Fruit fly (Drosophila melanogaster) whole organism, embryonic: Measurements from ENCODE around the gene CG4364.

Experiments
- Antp ChIP-seq: fragments of 200-800 bp; sonication (Bioruptor generic); optimal IDR thresholded peaks from 3 replicates; lab custom pipeline; 2016; ENCODE audit warnings: missing biosample characterization, missing genetic modification characterization
- Blimp-1 ChIP-seq: fragments of 200-800 bp; sonication (Bioruptor generic); optimal IDR thresholded peaks from 3 replicates; lab custom pipeline; 2018; ENCODE audit warnings: missing biosample characterization, missing genetic modification characterization, mild to moderate bottlenecking, moderate library complexity, missing genetic modification reagents
- Bteb2 ChIP-seq: fragments of 200-800 bp; sonication (Bioruptor generic); optimal IDR thresholded peaks from 2 replicates; lab custom pipeline; 2016; ENCODE audit warnings: missing biosample characterization, missing genetic modification characterization
- C15 ChIP-seq: fragments of 200-800 bp; sonication (Bioruptor generic); IDR thresholded peaks from 3 replicates; pipeline ENCODE4 v1.3.6; 2022; ENCODE audit warnings: missing biosample characterization, missing genetic modification characterization
- CG11093 ChIP-seq: fragments of 200-800 bp; sonication (Bioruptor generic); IDR thresholded peaks from 3 replicates; pipeline ENCODE4 v1.3.6; 2022; ENCODE audit warnings: missing biosample characterization, missing genetic modification characterization
- CG12299 ChIP-seq: fragments of 200-800 bp; sonication (Bioruptor generic); optimal IDR thresholded peaks from 2 replicates; lab custom pipeline; 2018; ENCODE audit warnings: missing biosample characterization, mild to moderate bottlenecking, missing genetic modification characterization
- CG12391 ChIP-seq: fragments of 200-800 bp; sonication (Bioruptor generic); optimal IDR thresholded peaks from 3 replicates; lab custom pipeline; 2018; ENCODE audit warnings: missing biosample characterization, mild to moderate bottlenecking, missing genetic modification characterization, moderate library complexity
- CG13624 ChIP-seq: fragments of 200-800 bp; sonication (Bioruptor generic); optimal IDR thresholded peaks from 2 replicates; lab custom pipeline; 2016; ENCODE audit warnings: missing biosample characterization, missing genetic modification characterization
- CG17328 ChIP-seq: fragments of 200-800 bp; sonication (Bioruptor generic); IDR thresholded peaks from 2 replicates; pipeline ENCODE4 v1.3.6; 2022; ENCODE audit warnings: missing biosample characterization, missing genetic modification characterization
- CG17361 ChIP-seq: fragments of 200-800 bp; sonication (Bioruptor generic); IDR thresholded peaks from 3 replicates; pipeline ENCODE4 v1.3.6; 2022; ENCODE audit warnings: missing biosample characterization, missing genetic modification characterization
- CG30431 ChIP-seq: fragments of 200-800 bp; sonication (Bioruptor generic); optimal IDR thresholded peaks from 2 replicates; lab custom pipeline; 2017; ENCODE audit warnings: missing biosample characterization, missing genetic modification characterization
- CG32767 ChIP-seq: fragments of 200-800 bp; sonication (Bioruptor generic); IDR thresholded peaks from 2 replicates; pipeline ENCODE4 v1.3.6; 2022; ENCODE audit warnings: missing biosample characterization, missing genetic modification characterization
- CG4820 ChIP-seq: fragments of 200-800 bp; sonication (Bioruptor generic); optimal IDR thresholded peaks from 3 replicates; lab custom pipeline; 2016; ENCODE audit warnings: missing biosample characterization, missing genetic modification characterization
- CG6765 ChIP-seq: fragments of 200-800 bp; sonication (Bioruptor generic); optimal IDR thresholded peaks from 3 replicates; lab custom pipeline; 2017; ENCODE audit warnings: missing biosample characterization, mild to moderate bottlenecking, missing genetic modification characterization
- CG7839 ChIP-seq: fragments of 200-800 bp; sonication (Bioruptor generic); optimal IDR thresholded peaks from 3 replicates; lab custom pipeline; 2018; ENCODE audit warnings: missing biosample characterization, mild to moderate bottlenecking, missing genetic modification characterization, moderate library complexity
- CG9215 ChIP-seq: fragments of 200-800 bp; sonication (Bioruptor generic); IDR thresholded peaks from 2 replicates; pipeline ENCODE4 v1.3.6; 2022; ENCODE audit warnings: missing biosample characterization, missing genetic modification characterization
- Doc3 ChIP-seq: fragments of 200-800 bp; sonication (Bioruptor generic); IDR thresholded peaks from 3 replicates; pipeline ENCODE4 v1.3.6; 2022; ENCODE audit warnings: missing biosample characterization, missing genetic modification characterization; ENCODE audit not compliant: partially characterized antibody
- H15 ChIP-seq: fragments of 200-800 bp; sonication (Bioruptor generic); IDR thresholded peaks from 3 replicates; pipeline ENCODE4 v1.3.6; 2022; ENCODE audit warnings: missing biosample characterization, missing genetic modification characterization
- HHEX ChIP-seq: fragments of 200-800 bp; sonication (Bioruptor generic); optimal IDR thresholded peaks from 3 replicates; lab custom pipeline; 2017; ENCODE audit warnings: missing biosample characterization, mild to moderate bottlenecking, missing genetic modification characterization, missing genetic modification reagents
- Hsf ChIP-seq: fragments of 200-800 bp; sonication (Bioruptor generic); optimal IDR thresholded peaks from 3 replicates; lab custom pipeline; 2016; ENCODE audit warnings: missing biosample characterization, missing genetic modification characterization
- Rfx ChIP-seq: fragments of 200-800 bp; sonication (Bioruptor generic); IDR thresholded peaks from 2 replicates; pipeline ENCODE4 v1.3.6; 2022; ENCODE audit warnings: missing biosample characterization, missing genetic modification characterization
- Sox100B ChIP-seq: fragments of 200-800 bp; sonication (Bioruptor generic); optimal IDR thresholded peaks from 3 replicates; lab custom pipeline; 2018; ENCODE audit warnings: missing biosample characterization, mild to moderate bottlenecking, missing genetic modification characterization
- Sox102F ChIP-seq: fragments of 200-800 bp; sonication (Bioruptor generic); optimal IDR thresholded peaks from 2 replicates; lab custom pipeline; 2018; ENCODE audit warnings: missing biosample characterization, mild to moderate bottlenecking, missing genetic modification characterization, moderate library complexity
- Taf1 ChIP-seq: fragments of 200-800 bp; sonication (Bioruptor generic); IDR thresholded peaks from 2 replicates; pipeline ENCODE4 v1.3.6; 2022; ENCODE audit warnings: missing biosample characterization, missing genetic modification characterization
- Tbp ChIP-seq: fragments of >200 bp; optimal IDR thresholded peaks from 2 replicates; lab custom pipeline; 2018; ENCODE audit warnings: missing biosample characterization, missing genetic modification characterization
- amos ChIP-seq: fragments of 200-800 bp; sonication (Bioruptor generic); IDR thresholded peaks from 2 replicates; pipeline ENCODE4 v1.3.6; 2022; ENCODE audit warnings: missing biosample characterization, missing genetic modification characterization; ENCODE audit not compliant: partially characterized antibody
- ap ChIP-seq: fragments of 200-800 bp; sonication (Bioruptor generic); IDR thresholded peaks from 2 replicates; pipeline ENCODE4 v1.3.6; 2022; ENCODE audit warnings: missing biosample characterization, missing genetic modification characterization
- bsh ChIP-seq, 2 experiments: fragments of 200-800 bp; sonication (Bioruptor generic); optimal IDR thresholded peaks; 2 replicates each; lab custom pipeline; 2017 to 2018; ENCODE audit warnings: mild to moderate bottlenecking in 2 of 2, missing biosample characterization in 2 of 2, missing genetic modification characterization in 2 of 2, moderate library complexity in 1 of 2
- ci ChIP-seq: fragments of 200-800 bp; sonication (Bioruptor generic); IDR thresholded peaks from 3 replicates; pipeline ENCODE4 v1.3.6; 2022; ENCODE audit warnings: missing biosample characterization, missing genetic modification characterization
- croc ChIP-seq: fragments of 200-800 bp; sonication (Bioruptor generic); conservative IDR thresholded peaks from 3 replicates; pipeline ENCODE4 v1.3.6; 2022; ENCODE audit warnings: missing biosample characterization, missing genetic modification characterization
- eyg ChIP-seq: fragments of 200-800 bp; sonication (Bioruptor generic); optimal IDR thresholded peaks from 3 replicates; lab custom pipeline; 2016; ENCODE audit warnings: missing biosample characterization, missing genetic modification characterization
- fd96Cb ChIP-seq: fragments of 200-800 bp; sonication (Bioruptor generic); optimal IDR thresholded peaks from 2 replicates; lab custom pipeline; 2018; ENCODE audit warnings: missing biosample characterization, mild to moderate bottlenecking, missing genetic modification characterization, moderate library complexity
- fru ChIP-seq: fragments of >200 bp; optimal IDR thresholded peaks from 2 replicates; lab custom pipeline; 2017
- ftz-f1 ChIP-seq: fragments of 200-800 bp; sonication (Bioruptor generic); optimal IDR thresholded peaks from 2 replicates; lab custom pipeline; 2016; ENCODE audit warnings: missing biosample characterization, missing genetic modification characterization
- gt ChIP-seq: fragments of 200-800 bp; sonication (Bioruptor generic); IDR thresholded peaks from 2 replicates; pipeline ENCODE4 v1.3.6; 2022; ENCODE audit warnings: missing biosample characterization, missing genetic modification characterization
- hb ChIP-seq: fragments of 200-800 bp; sonication (Bioruptor generic); IDR thresholded peaks from 3 replicates; pipeline ENCODE4 v1.3.6; 2022; ENCODE audit warnings: missing biosample characterization, missing genetic modification characterization; ENCODE audit not compliant: partially characterized antibody
- insv ChIP-seq, 2 experiments: fragments of 200-800 bp; sonication (Bioruptor generic); optimal IDR thresholded peaks; 3 replicates each; lab custom pipeline; 2016 to 2018; ENCODE audit warnings: missing biosample characterization in 2 of 2, missing genetic modification characterization in 2 of 2
- jing ChIP-seq: fragments of 200-800 bp; sonication (Bioruptor generic); optimal IDR thresholded peaks from 2 replicates; lab custom pipeline; 2018; ENCODE audit warnings: missing biosample characterization, mild to moderate bottlenecking, missing genetic modification characterization
- knrl ChIP-seq: fragments of 200-800 bp; sonication (Bioruptor generic); IDR thresholded peaks from 3 replicates; pipeline ENCODE4 v1.3.6; 2022; ENCODE audit warnings: missing biosample characterization, missing genetic modification characterization; ENCODE audit not compliant: partially characterized antibody
- mam ChIP-seq: fragments of 200-800 bp; sonication (Bioruptor generic); optimal IDR thresholded peaks from 3 replicates; lab custom pipeline; 2016; ENCODE audit warnings: missing biosample characterization, missing genetic modification characterization
- nerfin-1 ChIP-seq: fragments of 200-800 bp; sonication (Bioruptor generic); optimal IDR thresholded peaks from 3 replicates; lab custom pipeline; 2019; ENCODE audit warnings: missing biosample characterization, mild to moderate bottlenecking, missing genetic modification characterization, moderate library complexity
- onecut ChIP-seq: fragments of 200-800 bp; sonication (Bioruptor generic); IDR thresholded peaks from 2 replicates; pipeline ENCODE4 v1.3.6; 2022; ENCODE audit warnings: missing biosample characterization, missing genetic modification characterization
- ranshi ChIP-seq: fragments of 200-800 bp; sonication (Bioruptor generic); IDR thresholded peaks from 2 replicates; pipeline ENCODE4 v1.3.6; 2022; ENCODE audit warnings: missing biosample characterization, missing genetic modification characterization
- sens-2 ChIP-seq: fragments of 200-800 bp; sonication (Bioruptor generic); IDR thresholded peaks from 2 replicates; pipeline ENCODE4 v1.3.6; 2022; ENCODE audit warnings: missing biosample characterization, missing genetic modification characterization
- seq ChIP-seq: fragments of 200-800 bp; sonication (Bioruptor generic); IDR thresholded peaks from 2 replicates; pipeline ENCODE4 v1.3.6; 2022; ENCODE audit warnings: missing biosample characterization, missing genetic modification characterization
- tll ChIP-seq, 2 experiments: fragments of 200-800 bp in 1 of 2; fragments of >200 bp in 1 of 2; sonication (Bioruptor generic) in 1 of 2; optimal IDR thresholded peaks; 2 replicates each; lab custom pipeline; 2017 to 2019; ENCODE audit warnings: missing biosample characterization in 2 of 2, missing genetic modification characterization in 2 of 2, mild to moderate bottlenecking in 1 of 2, moderate library complexity in 1 of 2
- wdn ChIP-seq: fragments of 200-800 bp; sonication (Bioruptor generic); IDR thresholded peaks from 2 replicates; pipeline ENCODE4 v1.3.6; 2022; ENCODE audit warnings: missing biosample characterization, missing genetic modification characterization
- zfh1 ChIP-seq: fragments of 200-800 bp; sonication (Bioruptor generic); IDR thresholded peaks from 3 replicates; pipeline ENCODE4 v1.3.6; 2022; ENCODE audit warnings: missing biosample characterization, missing genetic modification characterization

Gene CG4364

DNA sequence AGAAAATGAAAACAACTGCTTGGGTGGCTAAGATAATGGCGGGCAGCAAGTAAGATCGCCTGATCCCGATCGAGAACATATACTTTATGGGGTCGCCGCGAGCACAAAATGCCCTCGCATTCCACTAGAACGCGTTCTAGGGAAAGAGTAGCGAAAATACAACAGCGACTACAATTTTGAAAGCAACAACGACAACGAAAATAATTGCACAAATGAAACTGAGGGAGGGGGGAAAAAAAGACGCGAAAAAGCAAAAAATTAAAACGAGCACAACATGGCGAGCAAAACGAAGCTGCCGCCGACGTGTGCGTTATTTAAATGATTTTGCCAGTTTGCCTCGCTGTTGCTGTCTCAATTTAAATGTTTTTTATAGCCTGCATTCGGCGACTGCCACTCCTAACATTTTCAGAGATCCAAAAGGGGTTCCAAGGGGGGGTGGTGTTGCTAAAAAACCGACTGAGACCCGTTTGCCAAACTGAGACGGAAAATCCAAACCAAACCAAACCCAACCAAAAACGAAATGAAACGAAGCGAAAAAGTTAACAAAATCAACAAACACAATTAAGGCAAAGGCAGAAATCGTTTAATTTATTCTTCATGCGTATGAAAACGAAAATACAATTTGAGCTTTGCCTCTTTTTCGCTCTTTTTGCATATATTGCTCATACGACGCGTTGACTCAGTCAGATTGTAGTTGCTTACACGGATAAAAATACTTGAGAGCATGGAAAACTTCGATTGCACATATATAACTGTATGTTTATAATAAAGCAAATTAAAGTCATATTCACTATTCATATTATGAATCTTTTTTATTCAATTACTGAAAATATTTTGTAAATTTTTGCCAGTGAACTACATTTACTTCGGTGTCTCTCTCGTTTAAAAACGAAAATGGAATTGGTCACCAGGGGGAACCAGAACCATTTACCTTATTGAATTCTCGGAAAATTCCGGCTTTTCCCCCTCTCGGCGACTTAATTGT is 18.4 kb downstream of the CG4364 start (continued):
- no peak for TF ChIP-seq nerfin-1
- peak; percentile 72; the same call in 2 of the 3 replicates for TF ChIP-seq H15 (GFP tag; lab: Robert Waterston, UW)
- peak; percentile 82 for TF ChIP-seq ranshi (GFP tag; lab: Robert Waterston, UW)
- peak; percentile 57 for TF ChIP-seq Taf1
- TF ChIP-seq croc (GFP tag; lab: Robert Waterston, UW) = no peak
- no peak for TF ChIP-seq eyg (GFP tag; lab: Kevin White, UChicago)
- no peak for TF ChIP-seq CG12299 (tag; lab: Kevin White, UChicago)
- TF ChIP-seq amos = no peak
- TF ChIP-seq fd96Cb (tag; lab: Kevin White, UChicago) = peak; percentile 25
- TF ChIP-seq CG7839 (tag; lab: Kevin White, UChicago) = peak; percentile 71
- TF ChIP-seq seq (GFP tag; lab: Robert Waterston, UW) = peak; percentile 82
- TF ChIP-seq CG4820 = peak; percentile 19
- peak; percentile 50; the same call in 1 of the 3 replicates for TF ChIP-seq CG11093 (GFP tag; lab: Robert Waterston, UW)
- TF ChIP-seq CG30431 (GFP tag; lab: Kevin White, UChicago) = no peak
- peak; percentile 45 for TF ChIP-seq mam (GFP tag; lab: Kevin White, UChicago)
- TF ChIP-seq Doc3 (GFP tag; lab: Robert Waterston, UW) = no peak
- TF ChIP-seq onecut = no peak
- peak; percentile 69 for TF ChIP-seq ci
- peak; percentile 60 for TF ChIP-seq HHEX (GFP tag; lab: Kevin White, UChicago)
- TF ChIP-seq Bteb2 (GFP tag; lab: Kevin White, UChicago) = peak; percentile 26
- no peak for TF ChIP-seq gt (GFP tag; lab: Robert Waterston, UW)
- no peak for TF ChIP-seq insv (GFP tag; optimal IDR thresholded peaks at IDR 0.05; lab: Kevin White, UChicago)
- peak; percentile 68 for TF ChIP-seq CG17328 (GFP tag; lab: Robert Waterston, UW)
- TF ChIP-seq Sox100B (GFP tag; lab: Kevin White, UChicago) = peak; percentile 40
- TF ChIP-seq Sox102F (GFP tag; lab: Kevin White, UChicago) = peak; percentile 63
- peak; percentile 81 for TF ChIP-seq wdn (GFP tag; lab: Robert Waterston, UW)
- TF ChIP-seq CG9215 (GFP tag; lab: Robert Waterston, UW) = no peak; the same call in none of the 2 replicates
- TF ChIP-seq fru (lab: Kevin White, UChicago) = no peak
- TF ChIP-seq ftz-f1 (GFP tag; lab: Kevin White, UChicago) = no peak
- TF ChIP-seq bsh (GFP tag; optimal IDR thresholded peaks at IDR 0.05; lab: Kevin White, UChicago) = peak in 1 of 2 experiments; percentile 45
- TF ChIP-seq tll (GFP tag; optimal IDR thresholded peaks at IDR 0.05; lab: Kevin White, UChicago) = no peak
- TF ChIP-seq Tbp (GFP tag; lab: Kevin White, UChicago) = no peak
- TF ChIP-seq knrl (GFP tag; lab: Robert Waterston, UW) = no peak
- no peak for TF ChIP-seq Antp (GFP tag; lab: Kevin White, UChicago)
- peak; percentile 53 for TF ChIP-seq Blimp-1 (GFP tag; lab: Kevin White, UChicago)
- TF ChIP-seq CG32767 (GFP tag; lab: Robert Waterston, UW) = peak; percentile 55; the same call in 1 of the 2 replicates
- TF ChIP-seq Hsf (GFP tag; lab: Kevin White, UChicago) = peak; percentile 56
- TF ChIP-seq zfh1 = peak; percentile 33; the same call in 2 of the 3 replicates
- peak; percentile 58; the same call in 1 of the 3 replicates for TF ChIP-seq CG17361 (GFP tag; lab: Robert Waterston, UW)
- TF ChIP-seq hb (GFP tag; lab: Robert Waterston, UW) = no peak
- TF ChIP-seq CG6765 (GFP tag; lab: Kevin White, UChicago) = no peak
- TF ChIP-seq CG13624 (GFP tag; lab: Kevin White, UChicago) = peak; percentile 45
- 0 out of 2 replicates have a peak, but pooled peaks have one; percentile 31 for TF ChIP-seq ap
- TF ChIP-seq C15 (GFP tag; lab: Robert Waterston, UW) = peak; percentile 65; the same call in 2 of the 3 replicates
- peak; percentile 91 for TF ChIP-seq Rfx (GFP tag; lab: Robert Waterston, UW)
- TF ChIP-seq sens-2 (GFP tag; lab: Robert Waterston, UW) = no peak
- peak; percentile 55 for TF ChIP-seq CG12391 (tag; lab: Kevin White, UChicago)
- no peak for TF ChIP-seq jing (GFP tag; lab: Kevin White, UChicago)
